Worm (Caenorhabditis elegans) whole organism, young adult: Measurements from ENCODE around the gene exos-4.2.

Experiments
- ZK185.1 ChIP-seq: sonication (generic microtip); optimal IDR thresholded peaks from 2 replicates; lab custom pipeline; 2016; ENCODE audit warnings: mild to moderate bottlenecking, missing genetic modification characterization, missing compliant biosample characterization; ENCODE audit not compliant: poor library complexity, severe bottlenecking
- ama-1 ChIP-seq, 3 experiments: fragments of 150-350 bp in 1 of 3; sonication (generic microtip) in 2 of 3; optimal IDR thresholded peaks; 2 replicates each; lab custom pipeline; 2014 to 2018; ENCODE audit warnings: missing biosample characterization in 2 of 3, missing genetic modification characterization in 2 of 3, missing genetic modification reagents in 2 of 3
- aptf-2 ChIP-seq: fragments of 200-800 bp; sonication (Bioruptor generic); conservative IDR thresholded peaks from 2 replicates; pipeline ENCODE4 v1.3.6; 2022; ENCODE audit warnings: missing genetic modification reagents, missing genetic modification characterization, missing compliant biosample characterization
- ccch-3 ChIP-seq: fragments of 200-800 bp; sonication (Bioruptor generic); optimal IDR thresholded peaks from 2 replicates; lab custom pipeline; 2018; ENCODE audit warnings: mild to moderate bottlenecking, missing genetic modification characterization, missing compliant biosample characterization
- cebp-1 ChIP-seq, 2 experiments: fragments of 200-800 bp in 1 of 2; sonication (Bioruptor generic) in 1 of 2; sonication (generic microtip) in 1 of 2; IDR thresholded peaks in 1 of 2; optimal IDR thresholded peaks in 1 of 2; 2 replicates each; pipeline versions ENCODE4 v1.3.6 to Lab custom; 2017 to 2022; ENCODE audit warnings: missing compliant biosample characterization in 2 of 2, missing genetic modification characterization in 2 of 2, mild to moderate bottlenecking in 1 of 2, missing genetic modification reagents in 1 of 2, moderate library complexity in 1 of 2
- cebp-2 ChIP-seq: fragments of 200-800 bp; sonication (Bioruptor generic); IDR thresholded peaks from 2 replicates; pipeline ENCODE4 v1.3.6; 2022; ENCODE audit warnings: missing genetic modification characterization, missing compliant biosample characterization
- chd-7 ChIP-seq: sonication (generic microtip); optimal IDR thresholded peaks from 2 replicates; lab custom pipeline; 2016; ENCODE audit warnings: mild to moderate bottlenecking, missing genetic modification characterization, moderate library complexity, missing compliant biosample characterization
- gei-17 ChIP-seq: fragments of 200-800 bp; sonication (Bioruptor generic); optimal IDR thresholded peaks from 2 replicates; lab custom pipeline; 2018; ENCODE audit warnings: mild to moderate bottlenecking, missing genetic modification characterization, missing compliant biosample characterization
- lsl-1 ChIP-seq: fragments of 200-800 bp; sonication (Bioruptor generic); optimal IDR thresholded peaks from 2 replicates; lab custom pipeline; 2018; ENCODE audit warnings: mild to moderate bottlenecking, missing genetic modification characterization, moderate library complexity, missing compliant biosample characterization
- nhr-90 ChIP-seq: sonication (generic microtip); optimal IDR thresholded peaks from 2 replicates; lab custom pipeline; 2016; ENCODE audit warnings: missing genotype, mild to moderate bottlenecking, missing genetic modification characterization, missing compliant biosample characterization
- somi-1 ChIP-seq: fragments of 200-800 bp; sonication (Bioruptor generic); optimal IDR thresholded peaks from 2 replicates; lab custom pipeline; 2018; ENCODE audit warnings: mild to moderate bottlenecking, missing genetic modification characterization, missing compliant biosample characterization
- unc-62 ChIP-seq: fragments of 150-350 bp; optimal IDR thresholded peaks from 2 replicates; lab custom pipeline; 2014; ENCODE audit warnings: missing biosample characterization, missing genetic modification reagents, missing genetic modification characterization
- zfh-2 ChIP-seq: fragments of 200-800 bp; sonication (Bioruptor generic); conservative IDR thresholded peaks from 2 replicates; pipeline ENCODE4 v1.3.6; 2022; ENCODE audit warnings: missing genetic modification reagents, missing genetic modification characterization, missing compliant biosample characterization
- ztf-18 ChIP-seq: sonication (generic microtip); optimal IDR thresholded peaks from 2 replicates; lab custom pipeline; 2016; ENCODE audit warnings: missing genotype, mild to moderate bottlenecking, missing genetic modification characterization, missing compliant biosample characterization

DNA sequence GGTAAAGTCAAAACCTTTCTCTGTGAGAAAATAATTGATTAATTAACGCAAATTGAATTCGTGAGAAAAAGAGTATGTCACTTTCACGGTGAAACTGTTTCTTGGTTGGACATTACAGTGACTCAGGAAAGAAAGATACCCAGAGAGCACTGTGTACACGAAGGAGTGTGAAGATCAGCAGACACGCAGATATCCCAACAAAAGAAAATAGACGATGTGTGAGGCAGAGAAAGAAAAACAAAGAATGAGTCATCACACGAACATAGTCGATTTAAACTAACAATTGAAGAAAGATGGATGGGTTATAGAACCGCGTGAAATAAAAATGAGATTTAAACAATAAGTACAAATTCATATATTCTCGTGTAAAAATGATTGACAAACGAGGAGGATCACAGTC lies 48.0 kb downstream of the exos-4.2 start:
- TF ChIP-seq gei-17 (GFP tag; lab: Kevin White, UChicago) (no peak), zfh-2 (GFP tag; lab: Robert Waterston, UW) (no peak), ztf-18 (no peak), somi-1 (GFP tag; lab: Kevin White, UChicago) (no peak), ccch-3 (no peak), aptf-2 (GFP tag; lab: Robert Waterston, UW) (no peak), cebp-1 (GFP tag; IDR thresholded peaks at IDR 0.05; lab: Robert Waterston, UW) (no peak), cebp-1 (tag; optimal IDR thresholded peaks at IDR 0.05; lab: Kevin White, UChicago) (peak; percentile 2), nhr-90 (tag; lab: Kevin White, UChicago) (no peak), unc-62 (GFP tag; lab: Kevin White, UChicago) (no peak), chd-7 (no peak), cebp-2 (GFP tag; lab: Robert Waterston, UW) (no peak), ama-1 (optimal IDR thresholded peaks at IDR 0.05; lab: Kevin White, UChicago) (no peak), ama-1 (GFP tag; optimal IDR thresholded peaks at IDR 0.05; lab: Kevin White, UChicago) (no peak), lsl-1 (GFP tag; lab: Kevin White, UChicago) (no peak), ZK185.1 (no peak)
